Worm (Caenorhabditis elegans) whole organism, L3 larva: ENCODE results near the gene F29F11.20.

ENCODE experiments used
- ceh-82 ChIP-seq: fragments of 150-350 bp; optimal IDR thresholded peaks from 2 replicates; lab custom pipeline; 2014; ENCODE audit warnings: missing biosample characterization, missing genetic modification characterization
- nfya-1 ChIP-seq: sonication (generic microtip); optimal IDR thresholded peaks from 2 replicates; lab custom pipeline; 2017; ENCODE audit warnings: missing genetic modification characterization, mild to moderate bottlenecking, missing compliant biosample characterization, antibody characterized with exemption, moderate library complexity; ENCODE audit not compliant: insufficient read depth

ce11 chrV:10664271-10664670 is 23.4 kb upstream of the F29F11.20 start:
- TF ChIP-seq nfya-1 (tag; lab: Kevin White, UChicago) (no peak), ceh-82 (tag; lab: Kevin White, UChicago) (no peak)
